Worm (Caenorhabditis elegans) whole organism, midembryonic: ENCODE data around the gene acs-5.
"Not testable (repeated sequence)": the region's sequence is repeated elsewhere in the genome, so short reads cannot be mapped to it uniquely, and the experiment has no call there.

Experiments
- T22C8.4 ChIP-seq: fragments of 200-800 bp; sonication (Bioruptor generic); IDR thresholded peaks from 2 replicates; pipeline ENCODE4 v1.3.6; 2022; ENCODE audit warnings: missing genetic modification characterization, missing compliant biosample characterization
- cog-1 ChIP-seq: sonication (generic microtip); optimal IDR thresholded peaks from 2 replicates; lab custom pipeline; 2016; ENCODE audit warnings: missing genetic modification characterization, missing compliant biosample characterization
- flt-1 ChIP-seq: fragments of 200-800 bp; sonication (Bioruptor generic); IDR thresholded peaks from 2 replicates; pipeline ENCODE4 v1.3.6; 2022; ENCODE audit warnings: missing genetic modification characterization, missing compliant biosample characterization
- klf-2 ChIP-seq: fragments of 200-800 bp; sonication (Bioruptor generic); conservative IDR thresholded peaks from 2 replicates; pipeline ENCODE4 v1.3.6; 2022; ENCODE audit warnings: missing genetic modification reagents, missing genetic modification characterization, missing compliant biosample characterization
- med-1 ChIP-seq: sonication (generic microtip); optimal IDR thresholded peaks from 2 replicates; lab custom pipeline; 2017; ENCODE audit warnings: missing genetic modification characterization, mild to moderate bottlenecking, missing compliant biosample characterization, antibody characterized with exemption, missing genetic modification reagents; ENCODE audit not compliant: insufficient read depth
- ref-1 ChIP-seq: fragments of 200-800 bp; sonication (Bioruptor generic); conservative IDR thresholded peaks from 2 replicates; pipeline ENCODE4 v1.3.6; 2022; ENCODE audit warnings: missing genetic modification reagents, missing genetic modification characterization, missing compliant biosample characterization
- tab-1 ChIP-seq: fragments of 200-800 bp; sonication (Bioruptor generic); IDR thresholded peaks from 2 replicates; pipeline ENCODE4 v1.3.6; 2022; ENCODE audit warnings: missing genetic modification characterization, missing compliant biosample characterization
- ztf-23 ChIP-seq: fragments of 200-800 bp; sonication (Bioruptor generic); IDR thresholded peaks from 2 replicates; pipeline ENCODE4 v1.3.6; 2022; ENCODE audit warnings: missing genetic modification reagents, missing genetic modification characterization, missing compliant biosample characterization
- ztf-29 ChIP-seq: fragments of 200-800 bp; sonication (Bioruptor generic); IDR thresholded peaks from 2 replicates; pipeline ENCODE4 v1.3.6; 2022; ENCODE audit warnings: missing genetic modification reagents, missing genetic modification characterization, missing compliant biosample characterization

The acs-5 gene

ce11 chrIII:13501599-13501998 lies 41.7 kb downstream of the acs-5 start, which contains the start of gene T28A8.5:
TSS of gene T28A8.5 (plus strand) at chrIII:13501630.
- TF ChIP-seq med-1 (GFP tag; lab: Kevin White, UChicago) (no peak), ztf-29 (no peak), T22C8.4 (no peak), flt-1 (no peak)

- TF ChIP-seq flt-1; tab-1 (GFP tag; lab: Robert Waterston, UW); ztf-23 (GFP tag; lab: Robert Waterston, UW): not testable (repeated sequence)
These were observed 44.4 kb downstream of the acs-5 start, which contains the start of gene T28A8.6 for ce11 chrIII:13498899-13499298. TSS of gene T28A8.6 (plus strand) at chrIII:13499199.

ce11 chrIII:13495571-13495970 lies 47.8 kb downstream of the acs-5 start, which contains the start of gene T28A8.2:
TSS of gene T28A8.2 (minus strand) at chrIII:13495671.
- TF ChIP-seq T22C8.4, result no peak
- TF ChIP-seq ztf-23 (GFP tag; lab: Robert Waterston, UW), result no peak
- no peak for TF ChIP-seq cog-1 (tag; lab: Kevin White, UChicago)
- TF ChIP-seq klf-2, result no peak
- TF ChIP-seq ztf-29, result no peak
- TF ChIP-seq ref-1, result no peak
- TF ChIP-seq tab-1 (GFP tag; lab: Robert Waterston, UW), result no peak
- no peak for TF ChIP-seq flt-1
- no peak for TF ChIP-seq med-1 (GFP tag; lab: Kevin White, UChicago)

ce11 chrIII:13492377-13492776 lies 51.0 kb downstream of the acs-5 start, which contains the start of gene twk-40:
TSS of gene twk-40 (minus strand) at chrIII:13492477.
- no peak for TF ChIP-seq klf-2
- no peak for TF ChIP-seq ztf-29
- TF ChIP-seq cog-1 (tag; lab: Kevin White, UChicago), result no peak
- TF ChIP-seq flt-1, result no peak
- no peak for TF ChIP-seq ref-1
- no peak for TF ChIP-seq med-1 (GFP tag; lab: Kevin White, UChicago)
